Worm (Caenorhabditis elegans) whole organism, L1 larva: Measurements from ENCODE around the gene W02D7.4.

Experiments
- blmp-1 ChIP-seq: fragments of 150-350 bp; optimal IDR thresholded peaks from 2 replicates; lab custom pipeline; 2014; ENCODE audit warnings: missing biosample characterization, missing genetic modification characterization
- ceh-8 ChIP-seq: fragments of 200-800 bp; sonication (Bioruptor generic); optimal IDR thresholded peaks from 2 replicates; lab custom pipeline; 2018; ENCODE audit warnings: mild to moderate bottlenecking, missing genetic modification characterization, moderate library complexity, missing compliant biosample characterization
- ceh-82 ChIP-seq, 3 experiments: fragments of 150-350 bp in 1 of 3; sonication (generic microtip) in 2 of 3; optimal IDR thresholded peaks; 2 replicates each; lab custom pipeline; 2014 to 2017; ENCODE audit warnings: missing biosample characterization in 3 of 3, missing genetic modification characterization in 3 of 3
- ceh-88 ChIP-seq: fragments of 200-800 bp; sonication (Bioruptor generic); IDR thresholded peaks from 2 replicates; pipeline ENCODE4 v1.3.6; 2022; ENCODE audit warnings: missing genetic modification characterization, missing compliant biosample characterization
- ceh-90 ChIP-seq: sonication (generic microtip); optimal IDR thresholded peaks from 2 replicates; lab custom pipeline; 2016; ENCODE audit warnings: missing genetic modification characterization, missing compliant biosample characterization
- ces-1 ChIP-seq: fragments of 150-350 bp; optimal IDR thresholded peaks from 2 replicates; lab custom pipeline; 2014; ENCODE audit warnings: missing biosample characterization, missing genetic modification reagents, missing genetic modification characterization
- efl-1 ChIP-seq, 4 experiments: fragments of 150-350 bp; optimal IDR thresholded peaks in 3 of 4; peaks in 1 of 4; 1 replicate in 1 of 4; 2 replicates in 3 of 4; lab custom pipeline; 2014; ENCODE audit warnings: missing biosample characterization in 2 of 4, missing genetic modification characterization in 2 of 4, missing genetic modification reagents in 2 of 4
- efl-3 ChIP-seq: fragments of 200-800 bp; sonication (Bioruptor generic); optimal IDR thresholded peaks from 2 replicates; lab custom pipeline; 2018; ENCODE audit warnings: mild to moderate bottlenecking, missing genetic modification characterization, missing compliant biosample characterization
- elt-2 ChIP-seq: sonication (generic microtip); optimal IDR thresholded peaks from 2 replicates; lab custom pipeline; 2016; ENCODE audit warnings: missing genetic modification characterization, mild to moderate bottlenecking, inconsistent platforms, missing compliant biosample characterization, missing genetic modification reagents
- fkh-10 ChIP-seq: sonication (generic microtip); optimal IDR thresholded peaks from 2 replicates; lab custom pipeline; 2017; ENCODE audit warnings: missing biosample characterization, missing genetic modification reagents, missing genetic modification characterization
- grh-1 ChIP-seq: fragments of 200-800 bp; sonication (Bioruptor generic); IDR thresholded peaks from 2 replicates; pipeline ENCODE4 v1.3.6; 2022; ENCODE audit warnings: missing genetic modification reagents, missing genetic modification characterization, missing compliant biosample characterization
- hlh-4 ChIP-seq: sonication (generic microtip); optimal IDR thresholded peaks from 2 replicates; lab custom pipeline; 2016; ENCODE audit warnings: mild to moderate bottlenecking, missing genetic modification characterization, missing compliant biosample characterization
- hpl-2 ChIP-seq: fragments of 150-350 bp; optimal IDR thresholded peaks from 2 replicates; lab custom pipeline; 2014; ENCODE audit warnings: missing biosample characterization, missing genetic modification reagents, missing genetic modification characterization
- irx-1 ChIP-seq: sonication (generic microtip); optimal IDR thresholded peaks from 2 replicates; lab custom pipeline; 2016; ENCODE audit warnings: missing genetic modification characterization, missing compliant biosample characterization
- lin-14 ChIP-seq: fragments of 200-800 bp; sonication (Bioruptor generic); optimal IDR thresholded peaks from 2 replicates; lab custom pipeline; 2018; ENCODE audit warnings: mild to moderate bottlenecking, missing genetic modification characterization, moderate library complexity, missing compliant biosample characterization
- lin-39 ChIP-seq: fragments of 150-350 bp; optimal IDR thresholded peaks from 2 replicates; lab custom pipeline; 2014; ENCODE audit warnings: missing biosample characterization, missing genetic modification reagents, missing genetic modification characterization
- lsy-2 ChIP-seq, 2 experiments: fragments of 150-350 bp; optimal IDR thresholded peaks; 2 replicates each; lab custom pipeline; 2014; ENCODE audit warnings: missing biosample characterization in 2 of 2, missing genetic modification characterization in 2 of 2
- mab-9 ChIP-seq: fragments of 200-800 bp; sonication (Bioruptor generic); IDR thresholded peaks from 2 replicates; pipeline ENCODE4 v1.3.6; 2022; ENCODE audit warnings: missing genetic modification reagents, missing genetic modification characterization, missing compliant biosample characterization
- mdl-1 ChIP-seq, 2 experiments: fragments of 150-350 bp; optimal IDR thresholded peaks; 2 replicates each; lab custom pipeline; 2014 to 2017; ENCODE audit warnings: missing biosample characterization in 2 of 2, missing genetic modification characterization in 2 of 2, inconsistent platforms in 1 of 2
- nhr-19 ChIP-seq: fragments of 200-800 bp; sonication (Bioruptor generic); conservative IDR thresholded peaks from 2 replicates; pipeline ENCODE4 v1.3.6; 2022; ENCODE audit warnings: missing genetic modification characterization, missing compliant biosample characterization
- nhr-20 ChIP-seq: sonication (generic microtip); optimal IDR thresholded peaks from 2 replicates; lab custom pipeline; 2016; ENCODE audit warnings: mild to moderate bottlenecking, missing genetic modification characterization, missing compliant biosample characterization
- nhr-71 ChIP-seq: sonication (generic microtip); optimal IDR thresholded peaks from 2 replicates; lab custom pipeline; 2016; ENCODE audit warnings: mild to moderate bottlenecking, missing genetic modification characterization, moderate library complexity, missing compliant biosample characterization
- nhr-85 ChIP-seq: sonication (generic microtip); peaks from one replicate; lab custom pipeline; 2016; ENCODE audit warnings: missing genetic modification characterization, inconsistent platforms, missing compliant biosample characterization
- pag-3 ChIP-seq: sonication (generic microtip); optimal IDR thresholded peaks from 2 replicates; lab custom pipeline; 2017; ENCODE audit warnings: missing genetic modification characterization, mild to moderate bottlenecking, missing compliant biosample characterization, antibody characterized with exemption, borderline replicate concordance; ENCODE audit not compliant: insufficient read depth
- rnt-1 ChIP-seq: sonication (generic microtip); optimal IDR thresholded peaks from 2 replicates; lab custom pipeline; 2016; ENCODE audit warnings: mild to moderate bottlenecking, missing genetic modification characterization, moderate library complexity, missing compliant biosample characterization
- snpc-4 ChIP-seq: fragments of 150-350 bp; optimal IDR thresholded peaks from 2 replicates; lab custom pipeline; 2014; ENCODE audit warnings: missing biosample characterization, missing genetic modification characterization
- snu-23 ChIP-seq: sonication (generic microtip); optimal IDR thresholded peaks from 2 replicates; lab custom pipeline; 2016; ENCODE audit warnings: missing genetic modification characterization, missing compliant biosample characterization
- tbx-2 ChIP-seq: sonication (generic microtip); optimal IDR thresholded peaks from 2 replicates; lab custom pipeline; 2016; ENCODE audit warnings: missing genetic modification characterization, missing compliant biosample characterization
- tlp-1 ChIP-seq: fragments of 150-350 bp; optimal IDR thresholded peaks from 2 replicates; lab custom pipeline; 2014; ENCODE audit warnings: missing biosample characterization, missing genetic modification characterization
- unc-130 ChIP-seq: fragments of 150-350 bp; optimal IDR thresholded peaks from 2 replicates; lab custom pipeline; 2017; ENCODE audit warnings: missing biosample characterization, missing genetic modification characterization, inconsistent platforms
- unc-30 ChIP-seq: sonication (generic microtip); optimal IDR thresholded peaks from 2 replicates; lab custom pipeline; 2017; ENCODE audit warnings: missing biosample characterization, missing genetic modification characterization
- unc-62 ChIP-seq: fragments of 150-350 bp; optimal IDR thresholded peaks from 2 replicates; lab custom pipeline; 2014; ENCODE audit warnings: missing biosample characterization, missing genetic modification reagents, missing genetic modification characterization
- unc-86 ChIP-seq: sonication (generic microtip); optimal IDR thresholded peaks from 2 replicates; lab custom pipeline; 2016; ENCODE audit warnings: missing genetic modification characterization, missing compliant biosample characterization
- unc-98 ChIP-seq: fragments of 200-800 bp; sonication (Bioruptor generic); IDR thresholded peaks from 2 replicates; pipeline ENCODE4 v1.3.6; 2022; ENCODE audit warnings: missing genetic modification characterization, missing compliant biosample characterization

The W02D7.4 gene

DNA sequence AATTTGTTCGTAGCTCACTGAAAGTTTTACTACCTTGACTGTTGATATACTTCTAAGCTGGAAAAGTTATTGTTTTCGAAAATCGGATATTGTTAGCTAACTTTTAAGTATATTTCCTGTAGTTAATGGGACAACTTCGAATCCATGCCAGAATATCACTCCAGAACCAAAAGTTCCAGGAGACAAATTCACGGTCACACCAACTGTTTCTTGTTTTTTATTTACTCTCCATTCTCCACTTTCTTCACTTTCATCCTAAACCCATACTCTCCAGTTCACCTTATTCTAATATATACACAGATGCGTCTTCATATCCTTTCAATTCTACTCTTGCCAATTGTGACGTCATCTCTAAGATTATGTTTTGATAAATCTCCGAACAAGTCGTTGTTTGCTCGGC lies 38.4 kb downstream of the W02D7.4 start, which contains the start of gene C16D9.1:
C16D9.1 (plus strand) TSS at position 301 of the 400 bp plus-strand sequence.
- no peak for TF ChIP-seq ceh-82 (tag; optimal IDR thresholded peaks at IDR 0.05; lab: Kevin White, UChicago)
- no peak for TF ChIP-seq unc-30 (tag; lab: Kevin White, UChicago)
- no peak for TF ChIP-seq tbx-2 (tag; lab: Kevin White, UChicago)
- TF ChIP-seq elt-2: no peak
- no peak for TF ChIP-seq ceh-88 (GFP tag; lab: Robert Waterston, UW)
- TF ChIP-seq rnt-1 (tag; lab: Kevin White, UChicago): no peak
- no peak for TF ChIP-seq nhr-85 (tag; lab: Kevin White, UChicago)
- TF ChIP-seq unc-62 (GFP tag; lab: Kevin White, UChicago): no peak
- no peak for TF ChIP-seq unc-98 (GFP tag; lab: Robert Waterston, UW)
- TF ChIP-seq efl-3 (GFP tag; lab: Kevin White, UChicago): no peak
- TF ChIP-seq unc-86 (tag; lab: Kevin White, UChicago): no peak
- TF ChIP-seq hlh-4 (tag; lab: Kevin White, UChicago): no peak
- no peak for TF ChIP-seq ceh-8 (GFP tag; lab: Kevin White, UChicago)
- no peak for TF ChIP-seq fkh-10 (GFP tag; lab: Kevin White, UChicago)

DNA sequence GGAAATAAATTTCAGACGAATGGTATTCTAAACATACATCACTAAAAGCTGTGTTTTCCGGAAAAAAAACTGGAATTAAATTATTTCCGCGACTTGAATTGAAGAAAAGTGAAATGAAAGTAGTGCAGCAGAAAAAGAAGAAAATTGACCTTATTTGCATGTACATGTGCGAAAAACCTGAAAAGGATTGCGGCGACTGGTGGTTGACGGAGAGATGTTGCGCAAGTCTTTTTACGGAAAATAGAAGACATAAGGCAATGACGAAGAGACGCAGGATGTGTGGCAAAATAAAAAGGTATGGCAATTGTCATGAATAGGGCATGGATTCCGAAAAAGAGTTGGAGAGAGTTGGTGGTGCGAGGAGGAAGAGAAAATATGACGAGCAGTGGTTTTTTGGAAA lies 42.4 kb downstream of the W02D7.4 start:
- TF ChIP-seq lin-14 (peak; percentile 6), lsy-2 (tag; optimal IDR thresholded peaks at IDR 0.05; lab: Kevin White, UChicago) (no peak), blmp-1 (tag; lab: Kevin White, UChicago) (peak; percentile 68)

DNA sequence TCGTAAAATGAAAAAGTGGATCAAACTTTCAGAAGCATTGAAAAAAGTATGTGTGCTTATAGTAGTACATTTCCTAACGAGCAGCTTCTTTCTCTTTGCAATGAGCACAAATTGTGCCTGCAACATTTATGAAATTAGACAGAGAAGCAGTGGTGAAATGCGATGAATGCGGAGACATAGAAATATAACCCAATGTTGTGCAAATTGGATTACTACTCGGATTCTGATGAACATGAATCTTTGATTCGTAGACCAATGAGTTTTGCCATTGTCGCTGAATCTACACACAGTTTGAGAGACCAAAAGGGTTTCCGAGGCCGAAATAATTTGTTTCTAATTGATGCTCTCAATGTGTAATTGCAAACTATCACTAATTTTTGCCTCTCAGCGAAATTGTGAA lies 43.5 kb downstream of the W02D7.4 start:
- no peak for TF ChIP-seq unc-130 (tag; lab: Kevin White, UChicago)
- TF ChIP-seq lin-14: peak; percentile 18
- TF ChIP-seq efl-1 (optimal IDR thresholded peaks at IDR 0.05; lab: Kevin White, UChicago): no peak
- peak in 1 of 2 experiments; percentile 41 for TF ChIP-seq efl-1 (GFP tag; optimal IDR thresholded peaks at IDR 0.05 in 1 of 2; lab: Kevin White, UChicago)

DNA sequence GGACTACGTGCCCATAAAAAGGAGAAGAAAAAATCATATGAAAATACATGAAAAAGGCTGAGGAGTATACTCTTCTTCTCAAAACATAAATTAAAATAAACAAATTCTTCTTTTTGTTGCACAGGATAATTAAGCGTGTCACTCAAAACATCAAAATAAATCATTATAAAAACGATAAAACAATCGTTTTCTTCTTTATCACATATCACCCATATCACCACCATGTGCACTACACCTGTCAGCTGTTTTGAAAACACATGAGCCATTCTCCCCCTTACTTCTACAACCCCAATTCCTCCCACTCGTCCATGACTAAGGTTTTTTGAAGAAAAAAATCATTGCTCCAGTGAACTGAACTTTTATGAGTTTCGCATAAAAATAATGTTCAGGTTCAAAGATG lies 44.9 kb downstream of the W02D7.4 start:
- TF ChIP-seq nhr-20 (tag; lab: Kevin White, UChicago): peak; percentile 6
- TF ChIP-seq lin-14: peak; percentile 70
- TF ChIP-seq lsy-2 (tag; optimal IDR thresholded peaks at IDR 0.05; lab: Kevin White, UChicago): peak in 1 of 2 experiments; percentile 28
- TF ChIP-seq grh-1 (GFP tag; lab: Robert Waterston, UW): no peak
- TF ChIP-seq lin-39 (tag; lab: Kevin White, UChicago): peak; percentile 68
- TF ChIP-seq mdl-1 (tag; optimal IDR thresholded peaks at IDR 0.05; lab: Kevin White, UChicago): peak in 1 of 2 experiments; percentile 12
- no peak for TF ChIP-seq ceh-90 (tag; lab: Kevin White, UChicago)
- peak; percentile 21 for TF ChIP-seq snu-23 (GFP tag; lab: Kevin White, UChicago)
- peak; percentile 75 for TF ChIP-seq rnt-1 (tag; lab: Kevin White, UChicago)
- TF ChIP-seq ces-1 (GFP tag; lab: Kevin White, UChicago): no peak
- TF ChIP-seq nhr-19: peak; percentile 36; the same call in 1 of the 2 replicates
- no peak for TF ChIP-seq unc-86 (tag; lab: Kevin White, UChicago)
- peak; percentile 12 for TF ChIP-seq snpc-4 (tag; lab: Kevin White, UChicago)
- TF ChIP-seq nhr-71 (tag; lab: Kevin White, UChicago): peak; percentile 65

DNA sequence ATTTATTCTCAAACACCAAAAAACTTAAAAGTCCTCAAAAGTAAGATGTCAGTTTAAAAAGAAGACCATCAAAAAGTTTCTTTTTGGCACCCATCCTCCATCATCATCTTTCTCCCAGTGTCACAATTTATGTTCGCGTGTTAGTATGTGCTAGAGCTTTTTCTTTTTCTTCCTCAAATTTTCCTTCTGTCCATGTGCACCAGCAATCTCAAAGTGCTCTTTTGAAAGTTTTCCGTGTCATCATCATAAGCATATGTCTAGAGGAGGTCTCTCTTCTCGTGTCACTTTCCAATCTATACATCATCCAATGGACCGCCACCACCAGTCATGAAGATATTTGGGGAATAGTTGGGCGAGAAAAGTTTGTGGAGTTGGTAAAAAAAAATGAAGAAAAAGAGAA lies 46.3 kb downstream of the W02D7.4 start:
- TF ChIP-seq hpl-2: no peak
- no peak for TF ChIP-seq ceh-88 (GFP tag; lab: Robert Waterston, UW)
- TF ChIP-seq lin-14: peak; percentile 52
- no peak for TF ChIP-seq tlp-1 (tag; lab: Kevin White, UChicago)
- TF ChIP-seq mab-9 (GFP tag; lab: Robert Waterston, UW): 0 out of 2 replicates have a peak, but pooled peaks have one; percentile 14
- TF ChIP-seq pag-3 (tag; lab: Kevin White, UChicago): no peak
- TF ChIP-seq lsy-2 (tag; optimal IDR thresholded peaks at IDR 0.05; lab: Kevin White, UChicago): no peak
- TF ChIP-seq irx-1 (tag; lab: Kevin White, UChicago): no peak
